Worm (Caenorhabditis elegans) whole organism, L4 larva: ENCODE measurements around the gene ndub-5.
A peak's percentile ranks its signal among the peaks of the same experiment; 100 is the strongest.

ENCODE experiments used
- F10B5.3 ChIP-seq: sonication (generic microtip); optimal IDR thresholded peaks from 2 replicates; lab custom pipeline; 2016; ENCODE audit warnings: mild to moderate bottlenecking, missing genetic modification characterization, missing compliant biosample characterization
- F37D6.2 ChIP-seq: sonication (generic microtip); optimal IDR thresholded peaks from 2 replicates; lab custom pipeline; 2016; ENCODE audit warnings: mild to moderate bottlenecking, missing genetic modification characterization, missing compliant biosample characterization
- F44E2.7 ChIP-seq: fragments of 200-800 bp; sonication (Bioruptor generic); IDR thresholded peaks from 2 replicates; pipeline ENCODE4 v2.1.2; 2022; ENCODE audit warnings: missing genetic modification characterization, missing compliant biosample characterization
- Y105C5A.15 ChIP-seq: fragments of 200-800 bp; sonication (Bioruptor generic); IDR thresholded peaks from 2 replicates; pipeline ENCODE4 v1.3.6; 2022; ENCODE audit warnings: missing genetic modification characterization, missing compliant biosample characterization
- ZK546.5 ChIP-seq, 2 experiments: sonication (generic microtip); optimal IDR thresholded peaks; 2 replicates each; lab custom pipeline; 2017; ENCODE audit warnings: missing biosample characterization in 2 of 2, missing genetic modification characterization in 2 of 2
- aha-1 ChIP-seq: fragments of 150-350 bp; peaks from one replicate; lab custom pipeline; 2014; ENCODE audit warnings: missing biosample characterization, missing genetic modification characterization
- ceh-20 ChIP-seq: fragments of 200-800 bp; sonication (Bioruptor generic); IDR thresholded peaks from 2 replicates; pipeline ENCODE4 v1.3.6; 2022; ENCODE audit warnings: missing genetic modification reagents, missing genetic modification characterization, missing compliant biosample characterization
- cey-2 ChIP-seq: sonication (generic microtip); optimal IDR thresholded peaks from 3 replicates; lab custom pipeline; 2017; ENCODE audit warnings: missing genetic modification characterization, mild to moderate bottlenecking, missing compliant biosample characterization, antibody characterized with exemption, borderline replicate concordance; ENCODE audit not compliant: insufficient read depth
- daf-12 ChIP-seq: fragments of 150-350 bp; optimal IDR thresholded peaks from 2 replicates; lab custom pipeline; 2014; ENCODE audit warnings: missing biosample characterization, missing genetic modification reagents, missing genetic modification characterization
- daf-19 ChIP-seq: fragments of 200-800 bp; sonication (Bioruptor generic); conservative IDR thresholded peaks from 2 replicates; pipeline ENCODE4 v1.3.6; 2022; ENCODE audit warnings: missing genetic modification characterization, missing compliant biosample characterization
- daf-8 ChIP-seq: fragments of 200-800 bp; sonication (Bioruptor generic); IDR thresholded peaks from 2 replicates; pipeline ENCODE4 v1.3.6; 2022; ENCODE audit warnings: missing genetic modification characterization, missing compliant biosample characterization
- dmd-6 ChIP-seq: fragments of 200-800 bp; sonication (Bioruptor generic); IDR thresholded peaks from 2 replicates; pipeline ENCODE4 v1.3.6; 2022; ENCODE audit warnings: missing genetic modification reagents, missing genetic modification characterization, missing compliant biosample characterization
- dmd-8 ChIP-seq: fragments of 200-800 bp; sonication (Bioruptor generic); IDR thresholded peaks from 2 replicates; pipeline ENCODE4 v1.3.6; 2022; ENCODE audit warnings: missing genetic modification characterization, missing compliant biosample characterization
- egl-27 ChIP-seq: sonication (generic microtip); optimal IDR thresholded peaks from 3 replicates; lab custom pipeline; 2017; ENCODE audit warnings: missing biosample characterization, missing genetic modification reagents, missing genetic modification characterization
- fkh-10 ChIP-seq: fragments of 150-350 bp; optimal IDR thresholded peaks from 2 replicates; lab custom pipeline; 2014; ENCODE audit warnings: missing biosample characterization, missing genetic modification reagents, missing genetic modification characterization
- fos-1 ChIP-seq: fragments of 150-350 bp; optimal IDR thresholded peaks from 2 replicates; lab custom pipeline; 2014; ENCODE audit warnings: missing biosample characterization, missing genetic modification characterization
- gei-8 ChIP-seq: fragments of 200-800 bp; sonication (Bioruptor generic); optimal IDR thresholded peaks from 2 replicates; lab custom pipeline; 2018; ENCODE audit warnings: mild to moderate bottlenecking, missing genetic modification characterization, missing compliant biosample characterization
- jun-1 ChIP-seq: fragments of 150-350 bp; optimal IDR thresholded peaks from 2 replicates; lab custom pipeline; 2014; ENCODE audit warnings: missing biosample characterization, missing genetic modification reagents, missing genetic modification characterization
- lin-15B ChIP-seq: fragments of 150-350 bp; sonication (generic microtip); optimal IDR thresholded peaks from 3 replicates; lab custom pipeline; 2014; ENCODE audit warnings: missing biosample characterization, missing genetic modification characterization
- lin-29 ChIP-seq: fragments of 200-800 bp; sonication (Bioruptor generic); IDR thresholded peaks from 2 replicates; pipeline ENCODE4 v1.3.6; 2022; ENCODE audit warnings: missing genetic modification reagents, missing genetic modification characterization, missing compliant biosample characterization
- lsy-2 ChIP-seq, 2 experiments: fragments of 150-350 bp in 1 of 2; sonication (generic microtip) in 1 of 2; optimal IDR thresholded peaks; 2 replicates each; lab custom pipeline; 2014 to 2017; ENCODE audit warnings: missing biosample characterization in 2 of 2, missing genetic modification characterization in 2 of 2
- madf-5 ChIP-seq, 2 experiments: fragments of 200-800 bp; sonication (Bioruptor generic); IDR thresholded peaks; 2 replicates each; pipeline ENCODE4 v1.3.6; 2022; ENCODE audit warnings: missing compliant biosample characterization in 2 of 2, missing genetic modification characterization in 2 of 2
- mdl-1 ChIP-seq, 2 experiments: fragments of 150-350 bp in 1 of 2; sonication (generic microtip) in 1 of 2; optimal IDR thresholded peaks; 2 replicates each; lab custom pipeline; 2014 to 2017; ENCODE audit warnings: missing biosample characterization in 2 of 2, missing genetic modification characterization in 2 of 2
- mdt-29 ChIP-seq: fragments of 200-800 bp; sonication (Bioruptor generic); IDR thresholded peaks from 2 replicates; pipeline ENCODE4 v1.3.6; 2022; ENCODE audit warnings: missing genetic modification reagents, missing genetic modification characterization, missing compliant biosample characterization
- mes-2 ChIP-seq: sonication (generic microtip); optimal IDR thresholded peaks from 2 replicates; lab custom pipeline; 2016; ENCODE audit warnings: missing genotype, mild to moderate bottlenecking, missing genetic modification characterization, missing compliant biosample characterization; ENCODE audit not compliant: poor library complexity, severe bottlenecking
- mxl-3 ChIP-seq: fragments of 200-800 bp; sonication (Bioruptor generic); optimal IDR thresholded peaks from 2 replicates; lab custom pipeline; 2018; ENCODE audit warnings: mild to moderate bottlenecking, missing genetic modification characterization, missing compliant biosample characterization
- nhr-10 ChIP-seq: fragments of 150-350 bp; optimal IDR thresholded peaks from 2 replicates; lab custom pipeline; 2014; ENCODE audit warnings: missing biosample characterization, missing genetic modification characterization
- nhr-102 ChIP-seq: sonication (generic microtip); optimal IDR thresholded peaks from 2 replicates; lab custom pipeline; 2016; ENCODE audit warnings: mild to moderate bottlenecking, missing genetic modification characterization, moderate library complexity, missing compliant biosample characterization
- nhr-11 ChIP-seq: fragments of 150-350 bp; optimal IDR thresholded peaks from 2 replicates; lab custom pipeline; 2014; ENCODE audit warnings: missing biosample characterization, missing genetic modification characterization
- nhr-237 ChIP-seq: sonication (generic microtip); optimal IDR thresholded peaks from 2 replicates; lab custom pipeline; 2017; ENCODE audit warnings: missing biosample characterization, missing genetic modification characterization
- nhr-25 ChIP-seq: sonication (generic microtip); optimal IDR thresholded peaks from 2 replicates; lab custom pipeline; 2017; ENCODE audit warnings: missing genetic modification characterization, mild to moderate bottlenecking, missing compliant biosample characterization, antibody characterized with exemption, moderate library complexity, borderline replicate concordance; ENCODE audit not compliant: insufficient read depth
- nhr-41 ChIP-seq: fragments of 200-800 bp; sonication (Bioruptor generic); IDR thresholded peaks from 2 replicates; pipeline ENCODE4 v1.3.6; 2022; ENCODE audit warnings: missing genetic modification reagents, missing genetic modification characterization, missing compliant biosample characterization
- nhr-42 ChIP-seq: fragments of 200-800 bp; sonication (Bioruptor generic); IDR thresholded peaks from 2 replicates; pipeline ENCODE4 v1.3.6; 2022; ENCODE audit warnings: missing genetic modification characterization, missing compliant biosample characterization
- nhr-48 ChIP-seq: sonication (generic microtip); optimal IDR thresholded peaks from 2 replicates; lab custom pipeline; 2016; ENCODE audit warnings: mild to moderate bottlenecking, missing genetic modification characterization, missing compliant biosample characterization
- nhr-6 ChIP-seq: fragments of 150-350 bp; optimal IDR thresholded peaks from 2 replicates; lab custom pipeline; 2014; ENCODE audit warnings: missing biosample characterization, missing genetic modification characterization
- nhr-77 ChIP-seq: fragments of 150-350 bp; optimal IDR thresholded peaks from 2 replicates; lab custom pipeline; 2014; ENCODE audit warnings: missing biosample characterization, missing genetic modification characterization
- php-3 ChIP-seq: fragments of 200-800 bp; sonication (Bioruptor generic); IDR thresholded peaks from 2 replicates; pipeline ENCODE4 v1.3.6; 2022; ENCODE audit warnings: missing genetic modification reagents, missing genetic modification characterization, missing compliant biosample characterization
- pqm-1 ChIP-seq: sonication (generic microtip); optimal IDR thresholded peaks from 2 replicates; lab custom pipeline; 2017; ENCODE audit warnings: missing biosample characterization, missing genetic modification characterization
- saeg-2 ChIP-seq: fragments of 200-800 bp; sonication (Bioruptor generic); IDR thresholded peaks from 2 replicates; pipeline ENCODE4 v1.3.6; 2022; ENCODE audit warnings: missing genetic modification reagents, missing genetic modification characterization, missing compliant biosample characterization
- sdz-12 ChIP-seq: fragments of 200-800 bp; sonication (Bioruptor generic); optimal IDR thresholded peaks from 2 replicates; lab custom pipeline; 2018; ENCODE audit warnings: mild to moderate bottlenecking, missing genetic modification characterization, missing compliant biosample characterization
- set-16 ChIP-seq: fragments of 200-800 bp; sonication (Bioruptor generic); IDR thresholded peaks from 2 replicates; pipeline ENCODE4 v1.3.6; 2022; ENCODE audit warnings: missing genetic modification reagents, missing genetic modification characterization, missing compliant biosample characterization
- skn-1 ChIP-seq: fragments of 150-350 bp; optimal IDR thresholded peaks from 2 replicates; lab custom pipeline; 2014; ENCODE audit warnings: missing biosample characterization, missing genetic modification characterization
- tag-97 ChIP-seq: fragments of 200-800 bp; sonication (Bioruptor generic); IDR thresholded peaks from 2 replicates; pipeline ENCODE4 v1.3.6; 2022; ENCODE audit warnings: missing genetic modification characterization, missing compliant biosample characterization
- unc-130 ChIP-seq: sonication (generic microtip); optimal IDR thresholded peaks from 2 replicates; lab custom pipeline; 2016; ENCODE audit warnings: missing genetic modification reagents, missing genetic modification characterization, missing compliant biosample characterization
- vab-7 ChIP-seq: fragments of 200-800 bp; sonication (Bioruptor generic); IDR thresholded peaks from 2 replicates; pipeline ENCODE4 v1.3.6; 2022; ENCODE audit warnings: missing genetic modification reagents, missing genetic modification characterization, missing compliant biosample characterization
- zag-1 ChIP-seq: fragments of 150-350 bp; optimal IDR thresholded peaks from 2 replicates; lab custom pipeline; 2014; ENCODE audit warnings: missing biosample characterization, missing genetic modification characterization
- zfp-2 ChIP-seq: sonication (generic microtip); optimal IDR thresholded peaks from 2 replicates; lab custom pipeline; 2016; ENCODE audit warnings: mild to moderate bottlenecking, missing genetic modification characterization, missing compliant biosample characterization
- zfp-3 ChIP-seq: fragments of 200-800 bp; sonication (Bioruptor generic); conservative IDR thresholded peaks from 2 replicates; pipeline ENCODE4 v1.3.6; 2022; ENCODE audit warnings: missing genetic modification reagents, missing genetic modification characterization, missing compliant biosample characterization
- zip-11 ChIP-seq: fragments of 200-800 bp; sonication (Bioruptor generic); IDR thresholded peaks from 2 replicates; pipeline ENCODE4 v1.3.6; 2022; ENCODE audit warnings: missing genetic modification characterization, missing compliant biosample characterization
- zip-2 ChIP-seq: fragments of 150-350 bp; optimal IDR thresholded peaks from 2 replicates; lab custom pipeline; 2014; ENCODE audit warnings: missing biosample characterization, missing genetic modification characterization
- ztf-7 ChIP-seq: fragments of 150-350 bp; optimal IDR thresholded peaks from 2 replicates; lab custom pipeline; 2014; ENCODE audit warnings: missing biosample characterization, missing genetic modification characterization

The ndub-5 gene

DNA sequence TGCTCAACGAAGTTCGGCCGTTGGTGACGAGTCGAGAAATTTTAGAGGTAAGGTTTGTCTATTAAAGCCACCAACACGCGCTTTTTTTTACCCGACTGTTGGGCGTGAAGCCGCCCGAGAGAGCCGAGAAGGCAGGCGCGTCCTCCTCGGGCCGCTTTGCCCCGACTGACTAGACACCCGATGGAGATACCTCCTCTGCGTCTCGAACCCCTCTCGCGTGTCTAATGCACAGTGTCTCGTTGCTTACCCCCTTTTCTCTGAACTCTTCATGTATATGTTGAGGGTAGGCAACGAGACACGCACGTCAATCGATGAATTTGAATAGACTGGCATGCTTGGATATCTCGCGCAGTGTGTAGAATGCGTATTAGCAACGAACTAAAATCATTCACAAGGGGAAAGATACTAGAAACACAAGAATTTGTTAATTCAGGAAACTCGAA lies 29.4 kb downstream of the ndub-5 start:
- TF ChIP-seq nhr-102 (tag; lab: Kevin White, UChicago) (peak; percentile 70), nhr-10 (tag; lab: Kevin White, UChicago) (peak; percentile 77), cey-2 (tag; lab: Kevin White, UChicago) (no peak), jun-1 (tag; lab: Kevin White, UChicago) (peak; percentile 33), F10B5.3 (tag; lab: Kevin White, UChicago) (peak; percentile 17), zag-1 (tag; lab: Kevin White, UChicago) (peak; percentile 44), F44E2.7 (GFP tag; lab: Robert Waterston, UW) (peak; percentile 94), pqm-1 (tag; lab: Kevin White, UChicago) (peak; percentile 11), lin-29 (GFP tag; lab: Robert Waterston, UW) (peak; percentile 89), tag-97 (peak; percentile 90), unc-130 (GFP tag; lab: Kevin White, UChicago) (peak; percentile 76), egl-27 (peak; percentile 78), dmd-6 (peak; percentile 90), fos-1 (tag; lab: Kevin White, UChicago) (no peak), fkh-10 (GFP tag; lab: Kevin White, UChicago) (peak; percentile 85), gei-8 (GFP tag; lab: Kevin White, UChicago) (peak; percentile 97), zfp-2 (tag; lab: Kevin White, UChicago) (peak; percentile 57), Y105C5A.15 (GFP tag; lab: Robert Waterston, UW) (peak; percentile 99), zfp-3 (GFP tag; lab: Robert Waterston, UW) (peak; percentile 98), nhr-25 (tag; lab: Kevin White, UChicago) (peak; percentile 2), lsy-2 (tag; optimal IDR thresholded peaks at IDR 0.05; lab: Kevin White, UChicago) (peak; percentile 86 to 89), saeg-2 (peak; percentile 95), mdt-29 (GFP tag; lab: Robert Waterston, UW) (peak; percentile 94), nhr-11 (tag; lab: Kevin White, UChicago) (peak; percentile 81), zip-11 (GFP tag; lab: Robert Waterston, UW) (peak; percentile 67; the same call in 1 of the 2 replicates), mdl-1 (tag; optimal IDR thresholded peaks at IDR 0.05; lab: Kevin White, UChicago) (peak; percentile 85 to 87), daf-19 (0 out of 2 replicates have a peak, but pooled peaks have one; percentile 51), nhr-42 (peak; percentile 94), nhr-237 (tag; lab: Kevin White, UChicago) (peak; percentile 42), skn-1 (tag; lab: Kevin White, UChicago) (peak; percentile 62), daf-12 (no peak), madf-5 (GFP tag; IDR thresholded peaks at IDR 0.05; lab: Robert Waterston, UW) (peak; percentile 95 to 98), aha-1 (tag; lab: Kevin White, UChicago) (peak; percentile 99), ceh-20 (GFP tag; lab: Robert Waterston, UW) (peak; percentile 96), ztf-7 (tag; lab: Kevin White, UChicago) (peak; percentile 9), vab-7 (GFP tag; lab: Robert Waterston, UW) (peak; percentile 97), ZK546.5 (tag; optimal IDR thresholded peaks at IDR 0.05; lab: Kevin White, UChicago) (no peak), set-16 (GFP tag; lab: Robert Waterston, UW) (peak; percentile 99), nhr-41 (GFP tag; lab: Robert Waterston, UW) (peak; percentile 95), lin-15B (no peak), F37D6.2 (tag; lab: Kevin White, UChicago) (peak; percentile 91), daf-8 (GFP tag; lab: Robert Waterston, UW) (peak; percentile 83; the same call in 1 of the 2 replicates), mxl-3 (GFP tag; lab: Kevin White, UChicago) (peak; percentile 88), php-3 (peak; percentile 90), sdz-12 (GFP tag; lab: Kevin White, UChicago) (peak; percentile 100), nhr-6 (tag; lab: Kevin White, UChicago) (peak; percentile 40), mes-2 (tag; lab: Kevin White, UChicago) (peak; percentile 86), dmd-8 (GFP tag; lab: Robert Waterston, UW) (peak; percentile 98), nhr-77 (tag; lab: Kevin White, UChicago) (peak; percentile 79), nhr-48 (tag; lab: Kevin White, UChicago) (peak; percentile 73), zip-2 (no peak)
